Worm (Caenorhabditis elegans): ENCODE measurements around the gene srg-38.

- no peak for TF ChIP-seq nhr-76 (tag; optimal IDR thresholded peaks at IDR 0.05)
- no peak for TF ChIP-seq snpc-4 (tag; optimal IDR thresholded peaks at IDR 0.05)
- no peak for TF ChIP-seq nhr-12 (tag; optimal IDR thresholded peaks at IDR 0.05)
- TF ChIP-seq ztf-11 (tag; optimal IDR thresholded peaks at IDR 0.05) = no peak
- TF ChIP-seq nhr-77 (tag; optimal IDR thresholded peaks at IDR 0.05) = no peak
- no peak for TF ChIP-seq elt-3 (tag; optimal IDR thresholded peaks at IDR 0.05)
- no peak for TF ChIP-seq nhr-25 (tag; optimal IDR thresholded peaks at IDR 0.05)
Observed at ce11 chrV:11133516-11133915, 21.9 kb downstream of the srg-38 start.
